Fruit fly (Drosophila melanogaster): ENCODE measurements around the gene SH3PX1.
A peak's percentile ranks its signal among the peaks of the same experiment; 100 is the strongest.

Gene SH3PX1

dm6 chr3L:9742342-9742741 is 28.7 kb upstream of the SH3PX1 start:
- TF ChIP-seq Med (GFP tag) (peak; percentile 8), Dbx (GFP tag; IDR thresholded peaks at IDR 0.05) (no peak), sens (GFP tag) (peak; percentile 77), D19A (tag; optimal IDR thresholded peaks at IDR 0.05) (peak; percentile 4), CG4854 (GFP tag; optimal IDR thresholded peaks at IDR 0.05) (no peak), dmrt11E (tag; optimal IDR thresholded peaks at IDR 0.05) (peak; percentile 3), lbe (GFP tag; optimal IDR thresholded peaks at IDR 0.05) (peak; percentile 49), lola (GFP tag; optimal IDR thresholded peaks at IDR 0.05) (peak in 1 of 3 experiments; percentile 27), fd96Cb (tag; optimal IDR thresholded peaks at IDR 0.05) (peak; percentile 6), exex (tag; optimal IDR thresholded peaks at IDR 0.05) (no peak), dmrt99B (tag; optimal IDR thresholded peaks at IDR 0.05) (peak; percentile 3), hkb (optimal IDR thresholded peaks at IDR 0.05) (no peak), hkb (GFP tag; IDR thresholded peaks at IDR 0.05) (no peak), CG10979 (tag; optimal IDR thresholded peaks at IDR 0.05) (peak; percentile 58), row (GFP tag; IDR thresholded peaks at IDR 0.05) (0 out of 3 replicates have a peak, but pooled peaks have one; percentile 14), CG4424 (GFP tag; optimal IDR thresholded peaks at IDR 0.05) (peak; percentile 9), CG11504 (tag; optimal IDR thresholded peaks at IDR 0.05) (peak; percentile 14), Xrp1 (GFP tag; IDR thresholded peaks at IDR 0.05) (peak; percentile 33; the same call in 1 of the 2 replicates), CG33557 (GFP tag; optimal IDR thresholded peaks at IDR 0.05) (peak; percentile 1), stc (GFP tag; IDR thresholded peaks at IDR 0.05) (no peak), Blimp-1 (GFP tag; optimal IDR thresholded peaks at IDR 0.05) (peak; percentile 27), bsh (GFP tag; optimal IDR thresholded peaks at IDR 0.05) (peak in 1 of 2 experiments; percentile 48), NK7.1 (GFP tag; optimal IDR thresholded peaks at IDR 0.05) (no peak), CG2712 (tag; optimal IDR thresholded peaks at IDR 0.05) (peak; percentile 40), CG14710 (tag; optimal IDR thresholded peaks at IDR 0.05) (peak; percentile 50), prd (optimal IDR thresholded peaks at IDR 0.05) (no peak), prd (GFP tag; IDR thresholded peaks at IDR 0.05) (peak; percentile 24; the same call in 1 of the 3 replicates), CG17829 (tag; optimal IDR thresholded peaks at IDR 0.05) (peak; percentile 18), Sox100B (GFP tag; optimal IDR thresholded peaks at IDR 0.05) (peak; percentile 1), corto (GFP tag; optimal IDR thresholded peaks at IDR 0.05) (peak; percentile 28), nom (GFP tag; optimal IDR thresholded peaks at IDR 0.05) (peak; percentile 45), CG18262 (tag; optimal IDR thresholded peaks at IDR 0.05) (peak; percentile 55), gem (tag; optimal IDR thresholded peaks at IDR 0.05) (peak; percentile 4), CG12104 (GFP tag; optimal IDR thresholded peaks at IDR 0.05) (no peak)

dm6 chr3L:9739629-9740028 is 26.0 kb upstream of the SH3PX1 start:
- TF ChIP-seq lmd (GFP tag; IDR thresholded peaks at IDR 0.05) (peak; percentile 14; the same call in 1 of the 2 replicates), row (GFP tag; IDR thresholded peaks at IDR 0.05) (peak; percentile 52), zf30C (GFP tag; optimal IDR thresholded peaks at IDR 0.05) (no peak), Sox102F (GFP tag; optimal IDR thresholded peaks at IDR 0.05) (peak; percentile 8), ATbp (GFP tag; optimal IDR thresholded peaks at IDR 0.05) (peak; percentile 23), Blimp-1 (GFP tag; optimal IDR thresholded peaks at IDR 0.05) (peak; percentile 20), ttk (GFP tag; IDR thresholded peaks at IDR 0.05) (peak; percentile 20; the same call in 1 of the 2 replicates), CG18599 (GFP tag; optimal IDR thresholded peaks at IDR 0.05) (peak; percentile 42), Xrp1 (GFP tag; IDR thresholded peaks at IDR 0.05) (peak; percentile 17; the same call in 1 of the 2 replicates), ssp (GFP tag; IDR thresholded peaks at IDR 0.05) (no peak), Drgx (GFP tag; IDR thresholded peaks at IDR 0.05) (peak; percentile 70), slbo (GFP tag; IDR thresholded peaks at IDR 0.05) (no peak), sob (GFP tag; IDR thresholded peaks at IDR 0.05) (0 out of 2 replicates have a peak, but pooled peaks have one; percentile 25), cas (GFP tag; IDR thresholded peaks at IDR 0.05) (no peak), CG8388 (GFP tag; optimal IDR thresholded peaks at IDR 0.05) (peak; percentile 16), sisA (GFP tag; IDR thresholded peaks at IDR 0.05) (0 out of 2 replicates have a peak, but pooled peaks have one; percentile 31), Hr51 (GFP tag; optimal IDR thresholded peaks at IDR 0.05) (no peak), CG17359 (tag; optimal IDR thresholded peaks at IDR 0.05) (peak; percentile 28), CG10565 (GFP tag; optimal IDR thresholded peaks at IDR 0.05) (no peak), Nf-YA (GFP tag; IDR thresholded peaks at IDR 0.05) (no peak), CG17829 (tag; optimal IDR thresholded peaks at IDR 0.05) (peak; percentile 40)

All from whole organism, embryonic.